Fruit fly (Drosophila melanogaster): Measurements from ENCODE around the gene CG34174.

Gene CG34174

DNA sequence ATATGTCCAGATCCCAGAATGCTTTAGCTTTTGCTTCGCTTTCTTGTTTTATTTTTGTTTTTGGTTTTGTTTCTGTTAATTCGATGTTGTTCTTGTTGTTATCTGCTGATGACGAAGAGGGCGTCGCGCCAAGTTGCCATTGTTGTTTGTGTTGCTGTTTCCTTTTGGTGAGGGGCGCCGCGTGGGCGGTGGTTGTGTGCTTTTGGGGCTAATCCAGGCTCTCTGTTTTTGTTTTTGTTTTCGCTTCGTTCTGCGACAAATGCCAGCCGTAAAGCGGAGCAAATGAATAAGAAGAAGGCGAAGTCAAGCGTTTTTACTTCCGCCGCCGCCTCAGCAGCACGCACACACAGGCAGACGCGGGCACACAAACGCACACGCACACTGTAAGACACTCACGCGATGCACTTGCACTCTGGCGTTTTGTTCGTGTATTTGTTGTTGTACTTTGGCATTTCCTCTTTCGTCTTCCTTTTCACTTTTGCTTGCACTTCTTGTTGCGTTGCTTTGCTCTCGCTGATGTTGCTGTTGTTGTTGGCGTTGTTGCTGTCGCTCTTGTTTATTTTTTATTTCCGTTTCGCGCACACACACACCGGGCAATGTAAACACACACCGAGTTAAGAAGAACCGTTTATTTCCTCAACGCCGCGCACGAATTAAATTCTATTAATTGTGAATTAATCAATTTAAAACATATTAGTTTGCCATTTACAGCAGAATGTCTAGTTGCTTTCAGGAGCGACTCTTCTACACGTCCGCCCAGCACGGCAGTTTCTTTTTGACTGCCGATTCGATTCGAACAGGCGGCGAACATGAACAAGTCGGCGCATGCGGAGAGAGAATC is 35.9 kb upstream of the CG34174 start, which contains the start of gene aop (continued):
- TF ChIP-seq Blimp-1 (GFP tag; optimal IDR thresholded peaks at IDR 0.05) = peak; percentile 69
- peak; percentile 23 for TF ChIP-seq esn (GFP tag; optimal IDR thresholded peaks at IDR 0.05)
- TF ChIP-seq CG6792 (GFP tag; optimal IDR thresholded peaks at IDR 0.05) = no peak
- TF ChIP-seq Ets96B (tag; optimal IDR thresholded peaks at IDR 0.05) = peak; percentile 29
- peak; percentile 12 for TF ChIP-seq spab (GFP tag; optimal IDR thresholded peaks at IDR 0.05)
- TF ChIP-seq salr (GFP tag; optimal IDR thresholded peaks at IDR 0.05) = no peak
- peak; percentile 54 for TF ChIP-seq topi (GFP tag; optimal IDR thresholded peaks at IDR 0.05)
- TF ChIP-seq achi (GFP tag; optimal IDR thresholded peaks at IDR 0.05) = no peak
- no peak for TF ChIP-seq CG11294 (GFP tag; IDR thresholded peaks at IDR 0.05)
- no peak for TF ChIP-seq CG10631 (GFP tag; optimal IDR thresholded peaks at IDR 0.05)
- no peak for TF ChIP-seq Lpt (GFP tag; optimal IDR thresholded peaks at IDR 0.05)
- TF ChIP-seq CG11762 (GFP tag; optimal IDR thresholded peaks at IDR 0.05; ENCODE audit: insufficient read depth) = no peak
- no peak for TF ChIP-seq Hr38 (GFP tag; optimal IDR thresholded peaks at IDR 0.05)
- TF ChIP-seq CG8319 (GFP tag; optimal IDR thresholded peaks at IDR 0.05) = no peak
- peak; percentile 60 for TF ChIP-seq CG16779 (tag; optimal IDR thresholded peaks at IDR 0.05)
- peak; percentile 58 for TF ChIP-seq net (GFP tag; optimal IDR thresholded peaks at IDR 0.05)
- TF ChIP-seq Ets21C (GFP tag; optimal IDR thresholded peaks at IDR 0.05) = no peak
- TF ChIP-seq eg (GFP tag; IDR thresholded peaks at IDR 0.05) = no peak; the same call in 2 of the 3 replicates
- no peak for TF ChIP-seq CG34406 (GFP tag; optimal IDR thresholded peaks at IDR 0.05)
- peak; percentile 51 for TF ChIP-seq CG6276 (GFP tag; optimal IDR thresholded peaks at IDR 0.05)
- peak; percentile 70 for TF ChIP-seq fkh (GFP tag; optimal IDR thresholded peaks at IDR 0.05)
- peak; percentile 21 for TF ChIP-seq CG1621 (tag; optimal IDR thresholded peaks at IDR 0.05)
- no peak for TF ChIP-seq dac (GFP tag; optimal IDR thresholded peaks at IDR 0.05)
- TF ChIP-seq CG10669 (GFP tag; optimal IDR thresholded peaks at IDR 0.05) = no peak
- peak; percentile 49 for TF ChIP-seq CG9139 (GFP tag; optimal IDR thresholded peaks at IDR 0.05)
- TF ChIP-seq Gug (GFP tag; IDR thresholded peaks at IDR 0.05) = no peak
- no peak for TF ChIP-seq cyc (GFP tag; optimal IDR thresholded peaks at IDR 0.05)
- peak; percentile 28 for TF ChIP-seq pdm3 (GFP tag; optimal IDR thresholded peaks at IDR 0.05)

DNA sequence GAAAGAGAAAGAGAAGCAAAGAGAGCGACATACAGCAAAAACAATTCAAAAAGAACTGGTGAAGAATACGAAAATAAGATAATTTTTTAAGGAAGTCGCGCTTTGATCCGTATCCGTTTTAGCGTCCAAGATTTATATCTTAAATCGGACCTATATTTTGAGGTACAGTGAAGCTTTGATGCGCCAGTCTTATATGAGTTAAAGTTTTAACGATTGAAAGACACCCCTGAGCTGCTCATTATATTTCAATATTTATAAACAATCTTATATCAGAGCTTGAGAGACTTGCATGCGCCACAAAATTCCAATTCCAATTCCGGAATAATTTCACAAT is 35.3 kb upstream of the CG34174 start:
- TF ChIP-seq Eip78C (GFP tag) (peak; percentile 62), CG16779 (tag; optimal IDR thresholded peaks at IDR 0.05) (no peak), CG8319 (GFP tag; optimal IDR thresholded peaks at IDR 0.05) (no peak), CG6854 (GFP tag; optimal IDR thresholded peaks at IDR 0.05) (no peak), Ets96B (tag; optimal IDR thresholded peaks at IDR 0.05) (no peak), OdsH (GFP tag; optimal IDR thresholded peaks at IDR 0.05) (peak; percentile 56), Hr38 (GFP tag; optimal IDR thresholded peaks at IDR 0.05) (no peak), eg (GFP tag; IDR thresholded peaks at IDR 0.05) (no peak), CG32006 (GFP tag; optimal IDR thresholded peaks at IDR 0.05) (peak; percentile 14), achi (GFP tag; optimal IDR thresholded peaks at IDR 0.05) (peak; percentile 35), CG15336 (GFP tag; IDR thresholded peaks at IDR 0.05) (no peak; the same call in 1 of the 2 replicates), Hr4 (GFP tag; optimal IDR thresholded peaks at IDR 0.05) (peak; percentile 69), CG8119 (GFP tag; IDR thresholded peaks at IDR 0.05) (peak; percentile 50), acj6 (GFP tag; optimal IDR thresholded peaks at IDR 0.05) (peak; percentile 40), fd59A (GFP tag; optimal IDR thresholded peaks at IDR 0.05) (no peak), CG4318 (GFP tag; optimal IDR thresholded peaks at IDR 0.05) (no peak), CG3919 (GFP tag; optimal IDR thresholded peaks at IDR 0.05) (no peak), cyc (GFP tag; optimal IDR thresholded peaks at IDR 0.05) (no peak), CG6792 (GFP tag; optimal IDR thresholded peaks at IDR 0.05) (no peak), CG6163 (GFP tag; IDR thresholded peaks at IDR 0.05) (no peak), salr (GFP tag; optimal IDR thresholded peaks at IDR 0.05) (no peak), CG10631 (GFP tag; optimal IDR thresholded peaks at IDR 0.05) (peak; percentile 24), lz (GFP tag; optimal IDR thresholded peaks at IDR 0.05) (no peak), Sox14 (GFP tag; optimal IDR thresholded peaks at IDR 0.05) (peak; percentile 3), dsx (GFP tag; optimal IDR thresholded peaks at IDR 0.05; ENCODE audit: poor library complexity, severe bottlenecking) (no peak), Hr39 (GFP tag; optimal IDR thresholded peaks at IDR 0.05) (peak; percentile 27), svp (GFP tag) (peak; percentile 67), pdm3 (GFP tag; optimal IDR thresholded peaks at IDR 0.05) (peak; percentile 11), CG11762 (GFP tag; optimal IDR thresholded peaks at IDR 0.05; ENCODE audit: insufficient read depth) (no peak), ss (GFP tag; optimal IDR thresholded peaks at IDR 0.05) (no peak)

All from whole organism, prepupa.